Fruit fly (Drosophila melanogaster) whole organism, pupa: ENCODE data around the gene tplus3a.

Source experiments
- CG10348 ChIP-seq: fragments of 200-800 bp; sonication (Bioruptor generic); IDR thresholded peaks from 2 replicates; pipeline ENCODE4 v1.3.6; 2022; ENCODE audit warnings: missing biosample characterization, missing genetic modification characterization
- CG12605 ChIP-seq: fragments of 200-800 bp; sonication (Bioruptor generic); IDR thresholded peaks from 2 replicates; pipeline ENCODE4 v1.3.6; 2022; ENCODE audit warnings: missing biosample characterization, missing genetic modification characterization
- CG13204 ChIP-seq: fragments of 200-800 bp; sonication (Bioruptor generic); optimal IDR thresholded peaks from 2 replicates; lab custom pipeline; 2018; ENCODE audit warnings: missing biosample characterization, mild to moderate bottlenecking, missing genetic modification characterization, moderate library complexity
- CG14655 ChIP-seq: fragments of 200-800 bp; sonication (Bioruptor generic); optimal IDR thresholded peaks from 3 replicates; lab custom pipeline; 2017; ENCODE audit warnings: mild to moderate bottlenecking, missing biosample characterization, missing genetic modification reagents, missing genetic modification characterization
- CG15710 ChIP-seq: fragments of 200-800 bp; sonication (Bioruptor generic); optimal IDR thresholded peaks from 2 replicates; lab custom pipeline; 2018; ENCODE audit warnings: missing biosample characterization, mild to moderate bottlenecking, missing genetic modification characterization, moderate library complexity
- CG17806 ChIP-seq: fragments of 200-800 bp; sonication (Bioruptor generic); optimal IDR thresholded peaks from 2 replicates; lab custom pipeline; 2018; ENCODE audit warnings: missing biosample characterization, mild to moderate bottlenecking, missing genetic modification characterization, moderate library complexity
- CG32121 ChIP-seq: fragments of 200-800 bp; sonication (Bioruptor generic); IDR thresholded peaks from 2 replicates; pipeline ENCODE4 v1.3.6; 2022; ENCODE audit warnings: missing biosample characterization, missing genetic modification characterization
- CG34367 ChIP-seq: fragments of 200-800 bp; sonication (Bioruptor generic); optimal IDR thresholded peaks from 2 replicates; lab custom pipeline; 2018; ENCODE audit warnings: missing biosample characterization, mild to moderate bottlenecking, missing genetic modification characterization
- CG4496 ChIP-seq: fragments of 200-800 bp; sonication (Bioruptor generic); IDR thresholded peaks from 3 replicates; pipeline ENCODE4 v1.3.6; 2022; ENCODE audit warnings: missing biosample characterization, missing genetic modification characterization
- CG8159 ChIP-seq: fragments of 200-800 bp; sonication (Bioruptor generic); optimal IDR thresholded peaks from 3 replicates; lab custom pipeline; 2018; ENCODE audit warnings: missing biosample characterization, mild to moderate bottlenecking, missing genetic modification characterization, moderate library complexity
- CG8301 ChIP-seq: fragments of 200-800 bp; sonication (Bioruptor generic); optimal IDR thresholded peaks from 2 replicates; lab custom pipeline; 2018; ENCODE audit warnings: missing biosample characterization, mild to moderate bottlenecking, missing genetic modification characterization
- CG9948 ChIP-seq: fragments of 200-800 bp; sonication (Bioruptor generic); optimal IDR thresholded peaks from 2 replicates; lab custom pipeline; 2018; ENCODE audit warnings: missing biosample characterization, mild to moderate bottlenecking, missing genetic modification characterization, moderate library complexity
- D1 ChIP-seq: fragments of 200-800 bp; sonication (Bioruptor generic); optimal IDR thresholded peaks from 2 replicates; lab custom pipeline; 2018; ENCODE audit warnings: missing biosample characterization, mild to moderate bottlenecking, missing genetic modification characterization, moderate library complexity
- EcR ChIP-seq: fragments of 200-800 bp; sonication (Bioruptor generic); optimal IDR thresholded peaks from 3 replicates; lab custom pipeline; 2019; ENCODE audit warnings: missing biosample characterization, missing genetic modification characterization, mild to moderate bottlenecking, moderate library complexity, missing genetic modification reagents
- Ets98B ChIP-seq: fragments of 200-800 bp; sonication (Bioruptor generic); IDR thresholded peaks from 2 replicates; pipeline ENCODE4 v1.3.6; 2022; ENCODE audit warnings: missing biosample characterization, missing genetic modification characterization
- Pif1A ChIP-seq: fragments of 200-800 bp; sonication (Bioruptor generic); optimal IDR thresholded peaks from 3 replicates; lab custom pipeline; 2016; ENCODE audit warnings: missing biosample characterization, missing genetic modification characterization
- Pif1B ChIP-seq: fragments of 200-800 bp; sonication (Bioruptor generic); optimal IDR thresholded peaks from 3 replicates; lab custom pipeline; 2016; ENCODE audit warnings: missing biosample characterization, missing genetic modification characterization
- Snoo ChIP-seq: fragments of 200-800 bp; sonication (Bioruptor generic); optimal IDR thresholded peaks from 3 replicates; lab custom pipeline; 2017; ENCODE audit warnings: missing biosample characterization, mild to moderate bottlenecking, missing genetic modification characterization, inconsistent platforms
- fd96Ca ChIP-seq: fragments of 200-800 bp; sonication (Bioruptor generic); IDR thresholded peaks from 3 replicates; pipeline ENCODE4 v1.3.6; 2022; ENCODE audit warnings: missing biosample characterization, missing genetic modification characterization
- gl ChIP-seq: fragments of 200-800 bp; sonication (Bioruptor generic); optimal IDR thresholded peaks from 2 replicates; lab custom pipeline; 2018; ENCODE audit warnings: missing biosample characterization, mild to moderate bottlenecking, missing genetic modification characterization
- rn ChIP-seq: fragments of 200-800 bp; sonication (Bioruptor generic); IDR thresholded peaks from 2 replicates; pipeline ENCODE4 v1.3.6; 2022; ENCODE audit warnings: missing biosample characterization, missing genetic modification characterization

Gene tplus3a

dm6 chr2L:22059852-22060251 is 11.1 kb upstream of the tplus3a start:
- TF ChIP-seq CG14655 (GFP tag; lab: Kevin White, UChicago): no peak
- TF ChIP-seq D1 (tag; lab: Kevin White, UChicago): no peak
- TF ChIP-seq CG4496 (GFP tag; lab: Robert Waterston, UW): no peak
- no peak for TF ChIP-seq Pif1A (GFP tag; lab: Kevin White, UChicago)
- no peak for TF ChIP-seq Ets98B (GFP tag; lab: Robert Waterston, UW)
- TF ChIP-seq CG17806 (tag; lab: Kevin White, UChicago): no peak
- no peak for TF ChIP-seq CG8159 (tag; lab: Kevin White, UChicago)
- no peak for TF ChIP-seq fd96Ca (GFP tag; lab: Robert Waterston, UW)
- TF ChIP-seq CG32121 (GFP tag; lab: Robert Waterston, UW): no peak
- no peak for TF ChIP-seq CG9948 (tag; lab: Kevin White, UChicago)
- no peak for TF ChIP-seq gl
- TF ChIP-seq Pif1B (GFP tag; lab: Kevin White, UChicago): no peak
- TF ChIP-seq Snoo: no peak
- no peak for TF ChIP-seq CG15710 (tag; lab: Kevin White, UChicago)
- no peak for TF ChIP-seq CG12605
- TF ChIP-seq CG34367 (tag; lab: Kevin White, UChicago): no peak
- TF ChIP-seq CG10348 (GFP tag; lab: Robert Waterston, UW): no peak
- TF ChIP-seq, all 21 proteins: peak for 0

dm6 chr2L:22065243-22065642 is 5.7 kb upstream of the tplus3a start, which contains the start of gene CG42597:
Gene CG42597, minus strand, starts transcription at chr2L:22065343.
- no peak for TF ChIP-seq CG10348 (GFP tag; lab: Robert Waterston, UW)
- TF ChIP-seq CG8301: no peak

- TF ChIP-seq CG8159 (tag; lab: Kevin White, UChicago): no peak
- TF ChIP-seq EcR (GFP tag; lab: Kevin White, UChicago): no peak
- no peak for TF ChIP-seq CG32121 (GFP tag; lab: Robert Waterston, UW)
- TF ChIP-seq CG14655 (GFP tag; lab: Kevin White, UChicago): no peak
- TF ChIP-seq Ets98B (GFP tag; lab: Robert Waterston, UW): no peak
- no peak for TF ChIP-seq CG17806 (tag; lab: Kevin White, UChicago)
- TF ChIP-seq CG15710 (tag; lab: Kevin White, UChicago): no peak
- TF ChIP-seq CG4496 (GFP tag; lab: Robert Waterston, UW): no peak
These were observed 8.4 kb downstream of the tplus3a start, which contains the start of gene ttm3 for dm6 chr2L:22079332-22079731. Gene ttm3, plus strand, starts transcription at chr2L:22079632.

- TF ChIP-seq EcR (GFP tag; lab: Kevin White, UChicago): no peak
- TF ChIP-seq Snoo: no peak
- TF ChIP-seq CG34367 (tag; lab: Kevin White, UChicago): no peak
- no peak for TF ChIP-seq CG15710 (tag; lab: Kevin White, UChicago)
- TF ChIP-seq Pif1B (GFP tag; lab: Kevin White, UChicago): no peak
- no peak for TF ChIP-seq Ets98B (GFP tag; lab: Robert Waterston, UW)
- TF ChIP-seq Pif1A (GFP tag; lab: Kevin White, UChicago): no peak
- TF ChIP-seq CG13204 (GFP tag; lab: Kevin White, UChicago): no peak
- no peak for TF ChIP-seq gl
- no peak for TF ChIP-seq CG17806 (tag; lab: Kevin White, UChicago)
- TF ChIP-seq D1 (tag; lab: Kevin White, UChicago): no peak
- TF ChIP-seq CG8159 (tag; lab: Kevin White, UChicago): no peak
- no peak for TF ChIP-seq CG4496 (GFP tag; lab: Robert Waterston, UW)
- TF ChIP-seq fd96Ca (GFP tag; lab: Robert Waterston, UW): no peak
- TF ChIP-seq CG32121 (GFP tag; lab: Robert Waterston, UW): no peak
- no peak for TF ChIP-seq CG9948 (tag; lab: Kevin White, UChicago)
- TF ChIP-seq CG14655 (GFP tag; lab: Kevin White, UChicago): no peak
- TF ChIP-seq, all 21 proteins: peak for 0
These were observed 33.4 kb downstream of the tplus3a start, which contains the start of gene tplus3b for dm6 chr2L:22104301-22104700. Gene tplus3b, minus strand, starts transcription at chr2L:22104401.

- TF ChIP-seq fd96Ca (GFP tag; lab: Robert Waterston, UW): no peak
- TF ChIP-seq CG10348 (GFP tag; lab: Robert Waterston, UW): no peak
- no peak for TF ChIP-seq Snoo
- no peak for TF ChIP-seq CG15710 (tag; lab: Kevin White, UChicago)
- no peak for TF ChIP-seq Pif1B (GFP tag; lab: Kevin White, UChicago)
- TF ChIP-seq CG34367 (tag; lab: Kevin White, UChicago): no peak
- TF ChIP-seq CG9948 (tag; lab: Kevin White, UChicago): no peak
- TF ChIP-seq CG12605: no peak
- no peak for TF ChIP-seq CG8301
- TF ChIP-seq rn (GFP tag; lab: Robert Waterston, UW): no peak
These were observed 34.5 kb downstream of the tplus3a start, which contains the start of gene CG15219 for dm6 chr2L:22105412-22105811. Gene CG15219, minus strand, starts transcription at chr2L:22105512.

- TF ChIP-seq CG34367 (tag; lab: Kevin White, UChicago): no peak
- TF ChIP-seq CG4496 (GFP tag; lab: Robert Waterston, UW): no peak
- TF ChIP-seq CG13204 (GFP tag; lab: Kevin White, UChicago): no peak
- TF ChIP-seq CG17806 (tag; lab: Kevin White, UChicago): no peak
- TF ChIP-seq CG8301: no peak
- TF ChIP-seq CG8159 (tag; lab: Kevin White, UChicago): no peak
- no peak for TF ChIP-seq Ets98B (GFP tag; lab: Robert Waterston, UW)
- TF ChIP-seq CG10348 (GFP tag; lab: Robert Waterston, UW): no peak
- no peak for TF ChIP-seq rn (GFP tag; lab: Robert Waterston, UW)
- TF ChIP-seq Pif1A (GFP tag; lab: Kevin White, UChicago): no peak
- TF ChIP-seq D1 (tag; lab: Kevin White, UChicago): no peak
- no peak for TF ChIP-seq EcR (GFP tag; lab: Kevin White, UChicago)
- no peak for TF ChIP-seq Snoo
These were observed 36.3 kb downstream of the tplus3a start, which contains the start of gene CG10834 for dm6 chr2L:22107204-22107603. Gene CG10834, minus strand, starts transcription at chr2L:22107304.
